Fruit fly (Drosophila melanogaster) whole organism, adult: Measurements from ENCODE around the gene RpS15Aa.

Source experiments
- CG12768 ChIP-seq: fragments of 200-800 bp; sonication (Bioruptor generic); optimal IDR thresholded peaks from 2 replicates; lab custom pipeline; 2017; ENCODE audit warnings: missing biosample characterization, missing genetic modification characterization, mild to moderate bottlenecking, moderate library complexity, missing genetic modification reagents
- CG14711 ChIP-seq: fragments of 200-800 bp; sonication (Bioruptor generic); optimal IDR thresholded peaks from 2 replicates; lab custom pipeline; 2018; ENCODE audit warnings: missing biosample characterization, mild to moderate bottlenecking, missing genetic modification characterization, moderate library complexity
- CG33017 ChIP-seq: fragments of 200-800 bp; sonication (Bioruptor generic); optimal IDR thresholded peaks from 2 replicates; lab custom pipeline; 2018; ENCODE audit warnings: missing biosample characterization, mild to moderate bottlenecking, missing genetic modification characterization, moderate library complexity
- CG5204 ChIP-seq: fragments of 200-800 bp; sonication (Bioruptor generic); optimal IDR thresholded peaks from 2 replicates; lab custom pipeline; 2016; ENCODE audit warnings: missing biosample characterization, missing genetic modification characterization
- Clk ChIP-seq: fragments of 200-800 bp; sonication (Bioruptor generic); optimal IDR thresholded peaks from 2 replicates; lab custom pipeline; 2017; ENCODE audit warnings: missing biosample characterization, missing genetic modification characterization
- Crg-1 ChIP-seq: fragments of 200-800 bp; sonication (Bioruptor generic); optimal IDR thresholded peaks from 2 replicates; lab custom pipeline; 2016; ENCODE audit warnings: missing biosample characterization, missing genetic modification characterization
- cic ChIP-seq: fragments of 200-800 bp; sonication (Bioruptor generic); optimal IDR thresholded peaks from 2 replicates; lab custom pipeline; 2017; ENCODE audit warnings: missing biosample characterization, mild to moderate bottlenecking, missing genetic modification characterization, moderate library complexity
- cnc ChIP-seq, 2 experiments: fragments of >200 bp; optimal IDR thresholded peaks; 2 replicates each; lab custom pipeline; 2017
- pad ChIP-seq: fragments of 200-800 bp; sonication (Bioruptor generic); optimal IDR thresholded peaks from 3 replicates; lab custom pipeline; 2017; ENCODE audit warnings: missing biosample characterization, missing genetic modification characterization, mild to moderate bottlenecking, moderate library complexity, missing genetic modification reagents

dm6 chrX:13334434-13335146 is 2.9 kb downstream of the RpS15Aa start:
- TF ChIP-seq CG33017 (tag; lab: Kevin White, UChicago) (peak; percentile 13), CG5204 (no peak), CG14711 (tag; lab: Kevin White, UChicago) (peak; percentile 55), Clk (no peak), Crg-1 (peak; percentile 89), CG12768 (no peak), cnc (optimal IDR thresholded peaks at IDR 0.05; lab: Kevin White, UChicago) (no peak), pad (peak; percentile 76), cic (GFP tag; lab: Kevin White, UChicago) (no peak)
